Fruit fly (Drosophila melanogaster): ENCODE measurements around the gene cv-d.

cv-d gene

dm6 chr3R:15803502-15804461 lies 49.6 kb downstream of the cv-d start, which contains the start of gene alpha-Man-IIb (continued):
- TF ChIP-seq CG9727 (GFP tag; optimal IDR thresholded peaks at IDR 0.05) (peak; percentile 7), CG4404 (GFP tag; IDR thresholded peaks at IDR 0.05) (no peak), repo (GFP tag; optimal IDR thresholded peaks at IDR 0.05) (no peak), fd3F (GFP tag; optimal IDR thresholded peaks at IDR 0.05) (no peak), her (GFP tag; optimal IDR thresholded peaks at IDR 0.05) (no peak), zfh2 (GFP tag; optimal IDR thresholded peaks at IDR 0.05) (no peak), mam (GFP tag; optimal IDR thresholded peaks at IDR 0.05) (peak; percentile 9), gfzf (GFP tag; optimal IDR thresholded peaks at IDR 0.05) (peak; percentile 84), CG9797 (GFP tag; optimal IDR thresholded peaks at IDR 0.05) (peak; percentile 81), hbn (GFP tag; IDR thresholded peaks at IDR 0.05; ENCODE audit: partially characterized antibody) (peak; percentile 84), HmgZ (tag; optimal IDR thresholded peaks at IDR 0.05) (peak; percentile 65), Hmx (GFP tag; optimal IDR thresholded peaks at IDR 0.05) (no peak), CG8290 (GFP tag; optimal IDR thresholded peaks at IDR 0.05) (no peak), CG8290 (tag; optimal IDR thresholded peaks at IDR 0.05) (no peak), phol (tag; optimal IDR thresholded peaks at IDR 0.05) (peak; percentile 44), CG7839 (tag; optimal IDR thresholded peaks at IDR 0.05) (no peak), CG9876 (GFP tag; optimal IDR thresholded peaks at IDR 0.05) (no peak), CG32767 (GFP tag; IDR thresholded peaks at IDR 0.05) (0 out of 2 replicates have a peak, but pooled peaks have one; percentile 12), ato (GFP tag; IDR thresholded peaks at IDR 0.05; ENCODE audit: partially characterized antibody) (peak; percentile 38; the same call in 1 of the 2 replicates), CG18476 (GFP tag; optimal IDR thresholded peaks at IDR 0.05) (peak; percentile 4), Med (GFP tag) (peak; percentile 88), pros (GFP tag; optimal IDR thresholded peaks at IDR 0.05) (no peak), CG11696 (GFP tag; IDR thresholded peaks at IDR 0.05) (no peak), sc (optimal IDR thresholded peaks at IDR 0.05) (no peak), sc (GFP tag; optimal IDR thresholded peaks at IDR 0.05) (no peak), gce (GFP tag; IDR thresholded peaks at IDR 0.05) (no peak), jing (GFP tag; optimal IDR thresholded peaks at IDR 0.05) (no peak), CG12219 (GFP tag; optimal IDR thresholded peaks at IDR 0.05) (no peak), Chrac-16 (GFP tag; optimal IDR thresholded peaks at IDR 0.05) (no peak), disco-r (GFP tag; optimal IDR thresholded peaks at IDR 0.05) (no peak), CG14860 (GFP tag; IDR thresholded peaks at IDR 0.05; ENCODE audit: partially characterized antibody) (peak; percentile 62; the same call in 2 of the 3 replicates), CG1602 (GFP tag; optimal IDR thresholded peaks at IDR 0.05) (no peak), MTF-1 (GFP tag; optimal IDR thresholded peaks at IDR 0.05; ENCODE audit: borderline replicate concordance) (no peak), CG3847 (GFP tag; IDR thresholded peaks at IDR 0.05) (no peak), H2.0 (GFP tag; IDR thresholded peaks at IDR 0.05) (no peak), fd64A (GFP tag; optimal IDR thresholded peaks at IDR 0.05) (peak; percentile 52), E2f1 (GFP tag; IDR thresholded peaks at IDR 0.05) (no peak), CHES-1-like (GFP tag; optimal IDR thresholded peaks at IDR 0.05) (peak; percentile 19), B-H2 (GFP tag; optimal IDR thresholded peaks at IDR 0.05) (no peak), CTCF (GFP tag; optimal IDR thresholded peaks at IDR 0.05) (peak; percentile 96), Abd-B (GFP tag; optimal IDR thresholded peaks at IDR 0.05) (peak; percentile 71), CG2116 (GFP tag; optimal IDR thresholded peaks at IDR 0.05) (peak; percentile 59), sna (GFP tag; IDR thresholded peaks at IDR 0.05; ENCODE audit: partially characterized antibody) (peak; percentile 89), CG10209 (GFP tag; optimal IDR thresholded peaks at IDR 0.05) (peak; percentile 5), CG18619 (GFP tag; optimal IDR thresholded peaks at IDR 0.05) (no peak), Xrp1 (GFP tag; IDR thresholded peaks at IDR 0.05) (peak; percentile 19; the same call in 1 of the 2 replicates), twi (tag; optimal IDR thresholded peaks at IDR 0.05) (peak; percentile 23), az2 (GFP tag; optimal IDR thresholded peaks at IDR 0.05) (no peak), CG17829 (tag; optimal IDR thresholded peaks at IDR 0.05) (peak; percentile 18), CG1647 (GFP tag; optimal IDR thresholded peaks at IDR 0.05) (no peak)
